Fruit fly (Drosophila melanogaster): ENCODE measurements around the gene GluRIIE.

Gene GluRIIE

dm6 chr3R:20594194-20595144 lies 54.0 kb downstream of the GluRIIE start:
- TF ChIP-seq HLH106 (tag; optimal IDR thresholded peaks at IDR 0.05) (peak; percentile 83), Hr83 (GFP tag; optimal IDR thresholded peaks at IDR 0.05; ENCODE audit: poor library complexity, severe bottlenecking) (peak; percentile 8), ey (GFP tag; optimal IDR thresholded peaks at IDR 0.05) (peak; percentile 44), Dfd (GFP tag; optimal IDR thresholded peaks at IDR 0.05) (no peak), N (GFP tag; optimal IDR thresholded peaks at IDR 0.05) (no peak), OdsH (GFP tag; optimal IDR thresholded peaks at IDR 0.05) (peak; percentile 91), pan (optimal IDR thresholded peaks at IDR 0.05) (no peak), Sp1 (GFP tag; optimal IDR thresholded peaks at IDR 0.05) (peak; percentile 90), GATAd (GFP tag; optimal IDR thresholded peaks at IDR 0.05) (no peak), CrebA (GFP tag; optimal IDR thresholded peaks at IDR 0.05; ENCODE audit: borderline replicate concordance) (no peak), tai (GFP tag; optimal IDR thresholded peaks at IDR 0.05) (no peak), psq (GFP tag; optimal IDR thresholded peaks at IDR 0.05) (peak; percentile 82), brk (GFP tag; optimal IDR thresholded peaks at IDR 0.05) (peak; percentile 64), Vsx2 (GFP tag; optimal IDR thresholded peaks at IDR 0.05; ENCODE audit: partially characterized antibody) (no peak), Mio (GFP tag; optimal IDR thresholded peaks at IDR 0.05) (no peak), foxo (GFP tag; optimal IDR thresholded peaks at IDR 0.05) (peak in 1 of 2 experiments; percentile 86), dsf (GFP tag; optimal IDR thresholded peaks at IDR 0.05; ENCODE audit: borderline replicate concordance) (peak; percentile 1), Hr78 (GFP tag; optimal IDR thresholded peaks at IDR 0.05) (no peak), Abd-B (GFP tag; optimal IDR thresholded peaks at IDR 0.05) (no peak), fru (GFP tag; optimal IDR thresholded peaks at IDR 0.05) (peak; percentile 64), rgr (GFP tag; optimal IDR thresholded peaks at IDR 0.05) (peak; percentile 89), woc (GFP tag; optimal IDR thresholded peaks at IDR 0.05) (peak; percentile 44), Dif (GFP tag; optimal IDR thresholded peaks at IDR 0.05; ENCODE audit: partially characterized antibody) (peak; percentile 49), sage (GFP tag; optimal IDR thresholded peaks at IDR 0.05) (peak; percentile 16), lola (GFP tag; optimal IDR thresholded peaks at IDR 0.05) (no peak), br (GFP tag; optimal IDR thresholded peaks at IDR 0.05) (peak; percentile 9), jim (GFP tag; optimal IDR thresholded peaks at IDR 0.05) (no peak), Myc (optimal IDR thresholded peaks at IDR 0.05) (no peak), usp (GFP tag; optimal IDR thresholded peaks at IDR 0.05) (no peak), CG9705 (GFP tag; optimal IDR thresholded peaks at IDR 0.05) (peak; percentile 56), dmrt93B (GFP tag; optimal IDR thresholded peaks at IDR 0.05) (peak; percentile 69), dl (GFP tag; optimal IDR thresholded peaks at IDR 0.05; ENCODE audit: insufficient read depth in 1 of 2, partially characterized antibody in 2 of 2) (peak; percentile 51 to 74), CG32264 (GFP tag; optimal IDR thresholded peaks at IDR 0.05) (no peak), h (GFP tag; optimal IDR thresholded peaks at IDR 0.05) (peak; percentile 68), sv (GFP tag; optimal IDR thresholded peaks at IDR 0.05) (peak; percentile 53), Rel (GFP tag; optimal IDR thresholded peaks at IDR 0.05) (no peak), Rel (tag; optimal IDR thresholded peaks at IDR 0.05) (peak; percentile 19), Jra (GFP tag; optimal IDR thresholded peaks at IDR 0.05) (no peak), Hnf4 (GFP tag; optimal IDR thresholded peaks at IDR 0.05) (peak; percentile 54)
